Worm (Caenorhabditis elegans) whole organism, L4/young adult: Measurements from ENCODE around the gene srd-43.
A peak's percentile ranks its signal among the peaks of the same experiment; 100 is the strongest.

ENCODE experiments used
- W03F9.2 ChIP-seq: fragments of 150-350 bp; optimal IDR thresholded peaks from 2 replicates; lab custom pipeline; 2014; ENCODE audit warnings: missing biosample characterization, missing genetic modification characterization
- dao-5 ChIP-seq: sonication (generic microtip); optimal IDR thresholded peaks from 2 replicates; lab custom pipeline; 2016; ENCODE audit warnings: missing genotype, missing genetic modification characterization, moderate library complexity, missing compliant biosample characterization
- him-1 ChIP-seq: sonication (generic microtip); optimal IDR thresholded peaks from 2 replicates; lab custom pipeline; 2016; ENCODE audit warnings: missing genotype, missing genetic modification reagents, missing genetic modification characterization, missing compliant biosample characterization

Gene srd-43

ce11 chrX:13284618-13285017 is 21.0 kb downstream of the srd-43 start:
- no peak for TF ChIP-seq dao-5
- TF ChIP-seq him-1 (tag; lab: Kevin White, UChicago) = no peak
- TF ChIP-seq W03F9.2 (tag; lab: Kevin White, UChicago) = no peak

ce11 chrX:13284091-13284490 is 21.6 kb downstream of the srd-43 start, which contains the start of gene cyp-14A4:
Gene cyp-14A4 (minus strand): TSS chrX:13284197.
- TF ChIP-seq him-1 (tag; lab: Kevin White, UChicago) = no peak
- TF ChIP-seq W03F9.2 (tag; lab: Kevin White, UChicago) = no peak
- TF ChIP-seq dao-5 = no peak

- TF ChIP-seq W03F9.2 (tag; lab: Kevin White, UChicago) = no peak
- TF ChIP-seq dao-5 = no peak
- TF ChIP-seq him-1 (tag; lab: Kevin White, UChicago) = no peak
These were observed 22.2 kb downstream of the srd-43 start for ce11 chrX:13283462-13283861.

ce11 chrX:13278876-13279275 is 26.8 kb downstream of the srd-43 start, which contains the start of gene phf-33:
Gene phf-33 (minus strand): TSS chrX:13278976.
- TF ChIP-seq him-1 (tag; lab: Kevin White, UChicago) = no peak
- TF ChIP-seq W03F9.2 (tag; lab: Kevin White, UChicago) = no peak
- TF ChIP-seq dao-5 = no peak

ce11 chrX:13274102-13274501 is 31.5 kb downstream of the srd-43 start, which contains the start of gene cyp-14A3:
Gene cyp-14A3 (minus strand): TSS chrX:13274202.
- TF ChIP-seq W03F9.2 (tag; lab: Kevin White, UChicago) (no peak), dao-5 (no peak), him-1 (tag; lab: Kevin White, UChicago) (no peak)

ce11 chrX:13269586-13269985 is 36.1 kb downstream of the srd-43 start, which contains the start of gene cyp-14A2:
Gene cyp-14A2 (minus strand): TSS chrX:13269686.
- TF ChIP-seq him-1 (tag; lab: Kevin White, UChicago) (no peak), W03F9.2 (tag; lab: Kevin White, UChicago) (no peak), dao-5 (no peak)

- TF ChIP-seq W03F9.2 (tag; lab: Kevin White, UChicago) (no peak), dao-5 (no peak), him-1 (tag; lab: Kevin White, UChicago) (no peak)
These were observed 38.4 kb downstream of the srd-43 start, which contains the start of gene cyp-14A1 for ce11 chrX:13267230-13267629. Gene cyp-14A1 (minus strand): TSS chrX:13267355.

- TF ChIP-seq dao-5 (peak; percentile 77), W03F9.2 (tag; lab: Kevin White, UChicago) (no peak), him-1 (tag; lab: Kevin White, UChicago) (peak; percentile 68)
These were observed 41.1 kb downstream of the srd-43 start for ce11 chrX:13264550-13264949.

- TF ChIP-seq dao-5 (no peak), him-1 (tag; lab: Kevin White, UChicago) (no peak), W03F9.2 (tag; lab: Kevin White, UChicago) (no peak)
These were observed 43.4 kb downstream of the srd-43 start, which contains the start of gene K09A11.1 for ce11 chrX:13262195-13262594. Gene K09A11.1 (plus strand): TSS chrX:13262495.

- TF ChIP-seq W03F9.2 (tag; lab: Kevin White, UChicago) = no peak
- TF ChIP-seq him-1 (tag; lab: Kevin White, UChicago) = no peak
- no peak for TF ChIP-seq dao-5
These were observed 48.1 kb downstream of the srd-43 start, which contains the start of gene K08H2.10 for ce11 chrX:13257577-13257976. Gene K08H2.10 (plus strand): TSS chrX:13257806.
